Worm (Caenorhabditis elegans): Measurements from ENCODE around the gene Y48A6C.8.
A peak's percentile ranks its signal among the peaks of the same experiment; 100 is the strongest.

Y48A6C.8 gene

ce11 chrIII:11119176-11119853 is 8.1 kb downstream of the Y48A6C.8 start, which contains the start of the genes sup-35 and Y48A6C.4 (continued):
- TF ChIP-seq ztf-7 (tag; optimal IDR thresholded peaks at IDR 0.05), result peak; percentile 67
- TF ChIP-seq daf-12 (tag; optimal IDR thresholded peaks at IDR 0.05), result no peak
- TF ChIP-seq hlh-30 (tag; optimal IDR thresholded peaks at IDR 0.05; ENCODE audit: insufficient read depth), result peak; percentile 51
- peak in 1 of 2 experiments; percentile 87 for TF ChIP-seq hif-1 (tag; optimal IDR thresholded peaks at IDR 0.05)
- TF ChIP-seq nhr-11 (tag; optimal IDR thresholded peaks at IDR 0.05), result peak; percentile 58
- TF ChIP-seq snpc-1.2 (GFP tag; IDR thresholded peaks at IDR 0.05), result no peak
- peak; percentile 93 for TF ChIP-seq dpl-1 (GFP tag; optimal IDR thresholded peaks at IDR 0.05)
- TF ChIP-seq unc-130 (GFP tag; optimal IDR thresholded peaks at IDR 0.05), result peak; percentile 87
- TF ChIP-seq zfp-2 (tag; optimal IDR thresholded peaks at IDR 0.05), result no peak
- peak; percentile 78 for TF ChIP-seq rbr-2 (tag; optimal IDR thresholded peaks at IDR 0.05)
- TF ChIP-seq tra-1 (GFP tag; IDR thresholded peaks at IDR 0.05), result no peak
- peak; percentile 50 for TF ChIP-seq nhr-102 (tag; optimal IDR thresholded peaks at IDR 0.05)
- TF ChIP-seq nhr-6 (tag; optimal IDR thresholded peaks at IDR 0.05), result peak; percentile 71
- TF ChIP-seq mep-1 (tag; optimal IDR thresholded peaks at IDR 0.05), result peak; percentile 78
- TF ChIP-seq lin-15B (tag; optimal IDR thresholded peaks at IDR 0.05), result peak; percentile 58
- 0 out of 2 replicates have a peak, but pooled peaks have one; percentile 40 for TF ChIP-seq vab-7 (GFP tag; IDR thresholded peaks at IDR 0.05)
- TF ChIP-seq dve-1 (tag; optimal IDR thresholded peaks at IDR 0.05; ENCODE audit: insufficient read depth), result peak; percentile 66
- 0 out of 2 replicates have a peak, but pooled peaks have one; percentile 5 for TF ChIP-seq dmd-9 (GFP tag; IDR thresholded peaks at IDR 0.05)
- TF ChIP-seq arid-1 (GFP tag; conservative IDR thresholded peaks at IDR 0.05), result 0 out of 2 replicates have a peak, but pooled peaks have one; percentile 43
- no peak for TF ChIP-seq nhr-10 (tag; optimal IDR thresholded peaks at IDR 0.05)
- peak; percentile 37 for TF ChIP-seq fkh-10 (GFP tag; optimal IDR thresholded peaks at IDR 0.05)

DNA sequence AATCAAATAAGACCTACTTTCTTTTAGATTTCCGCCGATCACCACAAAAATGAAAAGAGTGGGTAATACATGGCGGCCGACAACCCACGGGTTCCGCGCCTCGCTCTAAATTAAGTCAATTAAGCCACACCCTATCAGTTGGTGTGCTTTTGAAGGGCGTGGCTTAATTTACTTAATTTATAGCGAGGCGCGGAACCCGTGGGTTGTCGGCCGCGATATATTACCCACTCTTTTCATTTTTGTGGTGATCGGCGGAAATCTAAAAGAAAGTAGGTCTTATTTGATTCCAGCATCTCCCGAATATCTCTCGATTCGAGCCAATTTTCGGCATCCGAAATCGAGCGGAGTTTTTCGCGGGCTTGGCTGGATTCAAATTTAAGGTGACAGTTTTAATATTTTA is 9.3 kb downstream of the Y48A6C.8 start:
- TF ChIP-seq lin-1 (GFP tag; IDR thresholded peaks at IDR 0.05) (peak; percentile 65; the same call in 1 of the 2 replicates), lin-38 (GFP tag; IDR thresholded peaks at IDR 0.05) (peak; percentile 85), T26A8.4 (GFP tag; IDR thresholded peaks at IDR 0.05) (peak; percentile 33; the same call in 1 of the 2 replicates), php-3 (GFP tag; IDR thresholded peaks at IDR 0.05) (0 out of 2 replicates have a peak, but pooled peaks have one; percentile 41), F49E8.2 (tag; optimal IDR thresholded peaks at IDR 0.05; ENCODE audit: borderline replicate concordance) (peak; percentile 48), ceh-44 (GFP tag; IDR thresholded peaks at IDR 0.05) (peak; percentile 74; the same call in 1 of the 2 replicates), dmd-8 (GFP tag; IDR thresholded peaks at IDR 0.05) (peak; percentile 51; the same call in 1 of the 2 replicates), madf-9 (GFP tag; conservative IDR thresholded peaks at IDR 0.05) (peak; percentile 45; the same call in 1 of the 2 replicates), Y105C5A.15 (GFP tag; IDR thresholded peaks at IDR 0.05) (0 out of 2 replicates have a peak, but pooled peaks have one; percentile 32), nhr-102 (tag; optimal IDR thresholded peaks at IDR 0.05) (peak; percentile 42), arid-1 (GFP tag; conservative IDR thresholded peaks at IDR 0.05) (peak; percentile 35; the same call in 1 of the 2 replicates), unc-130 (GFP tag; optimal IDR thresholded peaks at IDR 0.05) (peak; percentile 52), snpc-1.2 (GFP tag; IDR thresholded peaks at IDR 0.05) (peak; percentile 52; the same call in 1 of the 2 replicates), Y48G9A.11 (GFP tag; IDR thresholded peaks at IDR 0.05) (peak; percentile 53; the same call in 1 of the 2 replicates)

DNA sequence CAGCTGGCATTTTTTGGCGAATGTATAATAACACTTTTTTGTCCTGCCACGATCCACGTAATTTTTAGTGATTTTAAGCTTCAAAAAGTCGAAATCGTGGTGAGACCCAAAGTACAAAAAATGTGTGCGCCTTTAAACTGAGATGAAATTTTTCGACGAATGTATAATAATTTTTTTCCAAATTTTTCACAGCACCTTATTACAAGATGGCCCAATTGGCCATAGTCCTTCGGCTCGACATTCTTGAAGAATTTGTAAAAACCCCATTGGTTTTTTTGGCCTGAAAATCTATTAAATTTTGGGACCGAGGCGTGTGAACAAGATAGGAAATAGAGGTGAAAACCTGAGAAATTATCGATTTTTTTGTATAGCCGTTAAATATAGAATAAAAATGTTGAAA is 11.5 kb downstream of the Y48A6C.8 start:
- TF ChIP-seq Y48G9A.11 (GFP tag; IDR thresholded peaks at IDR 0.05) (no peak), dmd-6 (GFP tag; IDR thresholded peaks at IDR 0.05) (no peak), F10B5.3 (tag; optimal IDR thresholded peaks at IDR 0.05) (no peak), aha-1 (tag) (peak; percentile 51), nhr-28 (tag; optimal IDR thresholded peaks at IDR 0.05) (no peak), fos-1 (tag; optimal IDR thresholded peaks at IDR 0.05) (no peak), unc-39 (tag; optimal IDR thresholded peaks at IDR 0.05) (no peak)
